Worm (Caenorhabditis elegans) whole organism, L1 larva: Measurements from ENCODE around the gene fipr-2.
A peak's percentile ranks its signal among the peaks of the same experiment; 100 is the strongest.

ENCODE experiments used
- F16B12.6 ChIP-seq: fragments of 150-350 bp; optimal IDR thresholded peaks from 2 replicates; lab custom pipeline; 2014; ENCODE audit warnings: missing biosample characterization, missing genetic modification characterization
- aly-2 ChIP-seq: fragments of 150-350 bp; optimal IDR thresholded peaks from 2 replicates; lab custom pipeline; 2014; ENCODE audit warnings: missing biosample characterization, missing genetic modification characterization
- ama-1 ChIP-seq: fragments of 150-350 bp; optimal IDR thresholded peaks from 2 replicates; lab custom pipeline; 2014
- ceh-63 ChIP-seq: fragments of 200-800 bp; sonication (Bioruptor generic); optimal IDR thresholded peaks from 2 replicates; lab custom pipeline; 2018; ENCODE audit warnings: mild to moderate bottlenecking, missing genetic modification characterization, missing compliant biosample characterization
- ceh-82 ChIP-seq, 3 experiments: fragments of 150-350 bp in 1 of 3; sonication (generic microtip) in 2 of 3; optimal IDR thresholded peaks; 2 replicates each; lab custom pipeline; 2014 to 2017; ENCODE audit warnings: missing biosample characterization in 3 of 3, missing genetic modification characterization in 3 of 3
- ceh-88 ChIP-seq: fragments of 200-800 bp; sonication (Bioruptor generic); IDR thresholded peaks from 2 replicates; pipeline ENCODE4 v1.3.6; 2022; ENCODE audit warnings: missing genetic modification characterization, missing compliant biosample characterization
- dpl-1 ChIP-seq, 3 experiments: fragments of 150-350 bp in 2 of 3; sonication (generic microtip) in 1 of 3; optimal IDR thresholded peaks; 2 replicates each; lab custom pipeline; 2014 to 2017; ENCODE audit warnings: missing biosample characterization in 3 of 3, missing genetic modification characterization in 3 of 3, missing genetic modification reagents in 3 of 3
- dsc-1 ChIP-seq: sonication (generic microtip); optimal IDR thresholded peaks from 2 replicates; lab custom pipeline; 2016; ENCODE audit warnings: mild to moderate bottlenecking, missing genetic modification characterization, missing compliant biosample characterization
- efl-1 ChIP-seq, 4 experiments: fragments of 150-350 bp; optimal IDR thresholded peaks in 3 of 4; peaks in 1 of 4; 1 replicate in 1 of 4; 2 replicates in 3 of 4; lab custom pipeline; 2014; ENCODE audit warnings: missing biosample characterization in 2 of 4, missing genetic modification characterization in 2 of 4, missing genetic modification reagents in 2 of 4
- efl-3 ChIP-seq: fragments of 200-800 bp; sonication (Bioruptor generic); optimal IDR thresholded peaks from 2 replicates; lab custom pipeline; 2018; ENCODE audit warnings: mild to moderate bottlenecking, missing genetic modification characterization, missing compliant biosample characterization
- egl-13 ChIP-seq: sonication (generic microtip); optimal IDR thresholded peaks from 2 replicates; lab custom pipeline; 2016; ENCODE audit warnings: missing genotype, missing genetic modification reagents, missing genetic modification characterization, missing compliant biosample characterization
- elt-2 ChIP-seq: sonication (generic microtip); optimal IDR thresholded peaks from 2 replicates; lab custom pipeline; 2016; ENCODE audit warnings: missing genetic modification characterization, mild to moderate bottlenecking, inconsistent platforms, missing compliant biosample characterization, missing genetic modification reagents
- elt-3 ChIP-seq, 6 experiments: fragments of 150-350 bp in 1 of 6; sonication (generic microtip); optimal IDR thresholded peaks; 2 replicates each; lab custom pipeline; 2017 to 2018; ENCODE audit warnings: missing biosample characterization in 6 of 6, missing genetic modification characterization in 6 of 6, inconsistent platforms in 1 of 6
- ets-5 ChIP-seq: fragments of 200-800 bp; sonication (Bioruptor generic); IDR thresholded peaks from 2 replicates; pipeline ENCODE4 v1.3.6; 2022; ENCODE audit warnings: missing genetic modification characterization, missing compliant biosample characterization
- fos-1 ChIP-seq: fragments of 150-350 bp; optimal IDR thresholded peaks from 2 replicates; lab custom pipeline; 2014; ENCODE audit warnings: missing biosample characterization, missing genetic modification characterization
- hpl-2 ChIP-seq: fragments of 150-350 bp; optimal IDR thresholded peaks from 2 replicates; lab custom pipeline; 2014; ENCODE audit warnings: missing biosample characterization, missing genetic modification reagents, missing genetic modification characterization
- isw-1 ChIP-seq: fragments of 200-800 bp; sonication (Bioruptor generic); IDR thresholded peaks from 2 replicates; pipeline ENCODE4 v1.3.6; 2022; ENCODE audit warnings: missing genetic modification characterization, missing compliant biosample characterization
- lin-14 ChIP-seq: fragments of 200-800 bp; sonication (Bioruptor generic); optimal IDR thresholded peaks from 2 replicates; lab custom pipeline; 2018; ENCODE audit warnings: mild to moderate bottlenecking, missing genetic modification characterization, moderate library complexity, missing compliant biosample characterization
- lin-35 ChIP-seq, 2 experiments: fragments of 150-350 bp; optimal IDR thresholded peaks; 2 replicates each; lab custom pipeline; 2014; ENCODE audit warnings: missing biosample characterization in 2 of 2, missing genetic modification characterization in 2 of 2, missing genetic modification reagents in 2 of 2
- lir-3 ChIP-seq: sonication (generic microtip); optimal IDR thresholded peaks from 2 replicates; lab custom pipeline; 2016; ENCODE audit warnings: mild to moderate bottlenecking, missing genetic modification characterization, moderate library complexity, missing compliant biosample characterization; ENCODE audit not compliant: poor library complexity
- mab-9 ChIP-seq: fragments of 200-800 bp; sonication (Bioruptor generic); IDR thresholded peaks from 2 replicates; pipeline ENCODE4 v1.3.6; 2022; ENCODE audit warnings: missing genetic modification reagents, missing genetic modification characterization, missing compliant biosample characterization
- mep-1 ChIP-seq: fragments of 150-350 bp; optimal IDR thresholded peaks from 2 replicates; lab custom pipeline; 2014; ENCODE audit warnings: missing biosample characterization, missing genetic modification characterization
- nhr-20 ChIP-seq: sonication (generic microtip); optimal IDR thresholded peaks from 2 replicates; lab custom pipeline; 2016; ENCODE audit warnings: mild to moderate bottlenecking, missing genetic modification characterization, missing compliant biosample characterization
- nhr-237 ChIP-seq: fragments of 150-350 bp; optimal IDR thresholded peaks from 2 replicates; lab custom pipeline; 2014; ENCODE audit warnings: missing biosample characterization, missing genetic modification characterization
- nhr-28 ChIP-seq: fragments of 150-350 bp; optimal IDR thresholded peaks from 2 replicates; lab custom pipeline; 2014; ENCODE audit warnings: missing biosample characterization, missing genetic modification characterization
- nhr-71 ChIP-seq: sonication (generic microtip); optimal IDR thresholded peaks from 2 replicates; lab custom pipeline; 2016; ENCODE audit warnings: mild to moderate bottlenecking, missing genetic modification characterization, moderate library complexity, missing compliant biosample characterization
- nhr-85 ChIP-seq: sonication (generic microtip); peaks from one replicate; lab custom pipeline; 2016; ENCODE audit warnings: missing genetic modification characterization, inconsistent platforms, missing compliant biosample characterization
- tlp-1 ChIP-seq: fragments of 150-350 bp; optimal IDR thresholded peaks from 2 replicates; lab custom pipeline; 2014; ENCODE audit warnings: missing biosample characterization, missing genetic modification characterization
- unc-130 ChIP-seq: fragments of 150-350 bp; optimal IDR thresholded peaks from 2 replicates; lab custom pipeline; 2017; ENCODE audit warnings: missing biosample characterization, missing genetic modification characterization, inconsistent platforms
- vab-15 ChIP-seq: sonication (generic microtip); optimal IDR thresholded peaks from 2 replicates; lab custom pipeline; 2017; ENCODE audit warnings: missing genotype, mild to moderate bottlenecking, missing genetic modification characterization, missing compliant biosample characterization
- xbp-1 ChIP-seq: sonication (generic microtip); optimal IDR thresholded peaks from 2 replicates; lab custom pipeline; 2016; ENCODE audit warnings: missing genetic modification characterization, missing compliant biosample characterization
- zag-1 ChIP-seq: fragments of 150-350 bp; optimal IDR thresholded peaks from 2 replicates; lab custom pipeline; 2014; ENCODE audit warnings: missing biosample characterization, missing genetic modification characterization

Gene fipr-2

ce11 chrV:12410416-12411001 is 45.4 kb downstream of the fipr-2 start, which contains the start of gene hrg-2 (continued):
- TF ChIP-seq tlp-1 (tag; lab: Kevin White, UChicago), result no peak
- TF ChIP-seq F16B12.6, result no peak
- TF ChIP-seq zag-1 (tag; lab: Kevin White, UChicago), result no peak
- TF ChIP-seq lir-3 (tag; lab: Kevin White, UChicago), result no peak
- no peak for TF ChIP-seq elt-2
- no peak for TF ChIP-seq unc-130 (tag; lab: Kevin White, UChicago)
- TF ChIP-seq ceh-82 (tag; optimal IDR thresholded peaks at IDR 0.05; lab: Kevin White, UChicago), result no peak
- TF ChIP-seq fos-1 (tag; lab: Kevin White, UChicago), result no peak

- TF ChIP-seq elt-3 (tag; optimal IDR thresholded peaks at IDR 0.05; lab: Kevin White, UChicago) (peak in 3 of 6 experiments; percentile 7 to 80 (median 67)), nhr-85 (tag; lab: Kevin White, UChicago) (peak; percentile 86), vab-15 (tag; lab: Kevin White, UChicago) (no peak), nhr-20 (tag; lab: Kevin White, UChicago) (peak; percentile 0), dpl-1 (GFP tag; optimal IDR thresholded peaks at IDR 0.05; lab: Kevin White, UChicago) (no peak), lin-14 (peak; percentile 41), xbp-1 (tag; lab: Kevin White, UChicago) (no peak), aly-2 (tag; lab: Kevin White, UChicago) (no peak), lir-3 (tag; lab: Kevin White, UChicago) (no peak)
These were observed 46.8 kb downstream of the fipr-2 start, which contains the start of gene cdr-7 for ce11 chrV:12411909-12412308. Gene cdr-7, minus strand, starts transcription at chrV:12412113.

ce11 chrV:12412321-12412720 is 47.2 kb downstream of the fipr-2 start:
- TF ChIP-seq efl-1 (optimal IDR thresholded peaks at IDR 0.05; lab: Kevin White, UChicago) (no peak), efl-1 (GFP tag; optimal IDR thresholded peaks at IDR 0.05 in 1 of 2; lab: Kevin White, UChicago) (peak in 1 of 2 experiments; percentile 87), nhr-237 (tag; lab: Kevin White, UChicago) (no peak), vab-15 (tag; lab: Kevin White, UChicago) (no peak)

ce11 chrV:12413651-12414114 is 48.5 kb downstream of the fipr-2 start, which contains the start of gene cdr-6:
Gene cdr-6, minus strand, starts transcription at chrV:12413701.
- TF ChIP-seq hpl-2 (no peak), ets-5 (no peak), efl-1 (optimal IDR thresholded peaks at IDR 0.05; lab: Kevin White, UChicago) (peak in 1 of 2 experiments; percentile 13), efl-1 (GFP tag; optimal IDR thresholded peaks at IDR 0.05 in 1 of 2; lab: Kevin White, UChicago) (no peak), elt-3 (tag; optimal IDR thresholded peaks at IDR 0.05; lab: Kevin White, UChicago) (no peak), ceh-63 (no peak), nhr-237 (tag; lab: Kevin White, UChicago) (no peak), mab-9 (GFP tag; lab: Robert Waterston, UW) (no peak), dsc-1 (tag; lab: Kevin White, UChicago) (no peak), aly-2 (tag; lab: Kevin White, UChicago) (no peak), nhr-71 (tag; lab: Kevin White, UChicago) (peak; percentile 36), nhr-20 (tag; lab: Kevin White, UChicago) (peak; percentile 72), egl-13 (tag; lab: Kevin White, UChicago) (no peak), mep-1 (tag; lab: Kevin White, UChicago) (peak; percentile 5), nhr-28 (tag; lab: Kevin White, UChicago) (peak; percentile 13), efl-3 (GFP tag; lab: Kevin White, UChicago) (no peak), ama-1 (lab: Kevin White, UChicago) (no peak), lin-14 (peak; percentile 42), fos-1 (tag; lab: Kevin White, UChicago) (no peak), lin-35 (GFP tag; optimal IDR thresholded peaks at IDR 0.05; lab: Kevin White, UChicago) (peak in 1 of 2 experiments; percentile 6), ceh-88 (no peak)

ce11 chrV:12414362-12414761 is 49.2 kb downstream of the fipr-2 start:
- TF ChIP-seq isw-1 (GFP tag; lab: Robert Waterston, UW) (no peak), elt-2 (peak; percentile 13)
